Worm (Caenorhabditis elegans) whole organism, L4/young adult: ENCODE measurements around the gene scc-2.

ENCODE experiments used
- W03F9.2 ChIP-seq: fragments of 150-350 bp; optimal IDR thresholded peaks from 2 replicates; lab custom pipeline; 2014; ENCODE audit warnings: missing biosample characterization, missing genetic modification characterization
- dao-5 ChIP-seq: sonication (generic microtip); optimal IDR thresholded peaks from 2 replicates; lab custom pipeline; 2016; ENCODE audit warnings: missing genotype, missing genetic modification characterization, moderate library complexity, missing compliant biosample characterization
- him-1 ChIP-seq: sonication (generic microtip); optimal IDR thresholded peaks from 2 replicates; lab custom pipeline; 2016; ENCODE audit warnings: missing genotype, missing genetic modification reagents, missing genetic modification characterization, missing compliant biosample characterization

DNA sequence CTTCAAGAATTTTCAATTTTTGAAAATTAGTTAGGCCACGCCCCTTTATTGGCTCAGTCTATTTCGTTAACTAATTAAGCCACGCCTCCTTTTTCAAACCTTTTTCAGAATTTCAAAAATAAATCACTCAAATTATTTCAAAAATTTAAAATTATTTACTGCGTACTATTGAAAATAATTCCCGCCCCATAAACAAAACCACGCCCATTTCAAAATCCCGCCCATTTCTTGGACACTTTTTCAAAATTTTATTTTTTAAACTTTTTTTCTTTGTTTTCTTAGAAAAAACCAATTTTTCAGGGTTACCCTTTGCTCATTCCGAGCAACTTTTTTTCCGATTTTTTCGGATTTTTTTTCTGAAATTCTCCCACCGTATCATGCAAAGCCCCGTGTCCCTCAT lies 590 bp upstream of the scc-2 start, which contains the start of gene B0432.14:
- TF ChIP-seq him-1 (tag; lab: Kevin White, UChicago) (no peak), dao-5 (tag; lab: Kevin White, UChicago) (no peak), W03F9.2 (tag; lab: Kevin White, UChicago) (no peak)
